Fruit fly (Drosophila melanogaster): Measurements from ENCODE around the gene plh.

DNA sequence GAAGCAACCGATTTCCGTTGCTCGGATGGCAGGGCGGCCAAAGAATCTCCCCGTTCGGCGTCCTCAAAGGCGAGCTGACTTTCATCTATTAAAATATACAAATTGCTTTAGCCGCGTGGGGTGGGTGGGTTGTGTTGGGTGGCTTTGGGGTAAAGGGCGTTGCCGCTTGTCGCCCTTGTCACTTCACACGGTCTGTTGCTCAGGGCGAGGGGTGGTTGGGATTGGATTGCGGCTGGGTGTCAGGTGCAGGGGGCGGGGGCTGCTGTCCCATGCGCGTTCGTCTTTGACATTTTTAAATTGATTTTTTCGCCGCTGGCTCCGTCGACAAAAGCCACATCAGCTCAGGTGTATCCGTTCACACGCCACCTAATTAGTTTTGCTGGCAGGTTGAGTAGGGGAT lies 21.5 kb upstream of the plh start:
- TF ChIP-seq MESR4 (GFP tag; optimal IDR thresholded peaks at IDR 0.05): no peak
- no peak for TF ChIP-seq CG6854 (GFP tag; optimal IDR thresholded peaks at IDR 0.05)
- no peak for TF ChIP-seq usp (GFP tag; optimal IDR thresholded peaks at IDR 0.05)
